Worm (Caenorhabditis elegans) whole organism, young adult: Measurements from ENCODE around the gene ccz-1.

Experiments used
- B0035.1 ChIP-seq: sonication (generic microtip); optimal IDR thresholded peaks from 2 replicates; lab custom pipeline; 2016; ENCODE audit warnings: missing genetic modification characterization, mild to moderate bottlenecking, missing compliant biosample characterization, missing genotype, missing genetic modification reagents
- F10E7.11 ChIP-seq: sonication (generic microtip); optimal IDR thresholded peaks from 2 replicates; lab custom pipeline; 2017; ENCODE audit warnings: mild to moderate bottlenecking, missing genetic modification characterization, moderate library complexity, missing compliant biosample characterization
- F49E8.2 ChIP-seq: sonication (generic microtip); optimal IDR thresholded peaks from 3 replicates; lab custom pipeline; 2017; ENCODE audit warnings: missing genetic modification characterization, mild to moderate bottlenecking, missing compliant biosample characterization, antibody characterized with exemption, moderate library complexity; ENCODE audit not compliant: insufficient read depth
- K12H6.12 ChIP-seq: fragments of 200-800 bp; sonication (Bioruptor generic); optimal IDR thresholded peaks from 2 replicates; lab custom pipeline; 2018; ENCODE audit warnings: mild to moderate bottlenecking, missing genetic modification characterization, missing compliant biosample characterization
- T07F8.4 ChIP-seq: sonication (generic microtip); optimal IDR thresholded peaks from 2 replicates; lab custom pipeline; 2016; ENCODE audit warnings: mild to moderate bottlenecking, missing genetic modification characterization, moderate library complexity, missing compliant biosample characterization
- T26A5.8 ChIP-seq: sonication (generic microtip); optimal IDR thresholded peaks from 2 replicates; lab custom pipeline; 2016; ENCODE audit warnings: missing genetic modification characterization, missing compliant biosample characterization
- Y53F4B.3 ChIP-seq: fragments of 200-800 bp; sonication (Bioruptor generic); IDR thresholded peaks from 2 replicates; pipeline ENCODE4 v1.3.6; 2022; ENCODE audit warnings: missing genetic modification reagents, missing genetic modification characterization, missing compliant biosample characterization
- Y53G8AR.9 ChIP-seq: fragments of 200-800 bp; sonication (Bioruptor generic); conservative IDR thresholded peaks from 2 replicates; pipeline ENCODE4 v1.3.6; 2022; ENCODE audit warnings: missing genetic modification reagents, missing genetic modification characterization, missing compliant biosample characterization
- Y56A3A.18 ChIP-seq: fragments of 200-800 bp; sonication (Bioruptor generic); IDR thresholded peaks from 2 replicates; pipeline ENCODE4 v1.3.6; 2022; ENCODE audit warnings: missing genetic modification reagents, missing genetic modification characterization, missing compliant biosample characterization
- aptf-3 ChIP-seq: fragments of 200-800 bp; sonication (Bioruptor generic); IDR thresholded peaks from 2 replicates; pipeline ENCODE4 v1.3.6; 2022; ENCODE audit warnings: missing genetic modification characterization, missing compliant biosample characterization
- atf-7 ChIP-seq: sonication (generic microtip); optimal IDR thresholded peaks from 2 replicates; lab custom pipeline; 2017; ENCODE audit warnings: mild to moderate bottlenecking, missing genetic modification characterization, missing compliant biosample characterization
- attf-6 ChIP-seq: fragments of 200-800 bp; sonication (Bioruptor generic); IDR thresholded peaks from 2 replicates; pipeline ENCODE4 v1.3.6; 2022; ENCODE audit warnings: missing genetic modification reagents, missing genetic modification characterization, missing compliant biosample characterization
- cebp-2 ChIP-seq: fragments of 200-800 bp; sonication (Bioruptor generic); IDR thresholded peaks from 2 replicates; pipeline ENCODE4 v1.3.6; 2022; ENCODE audit warnings: missing genetic modification characterization, missing compliant biosample characterization
- ceh-100 ChIP-seq: fragments of 200-800 bp; sonication (Bioruptor generic); IDR thresholded peaks from 2 replicates; pipeline ENCODE4 v1.3.6; 2022; ENCODE audit warnings: missing genetic modification reagents, missing genetic modification characterization, missing compliant biosample characterization
- ceh-91 ChIP-seq: fragments of 200-800 bp; sonication (Bioruptor generic); IDR thresholded peaks from 2 replicates; pipeline ENCODE4 v1.3.6; 2022; ENCODE audit warnings: missing genetic modification reagents, missing genetic modification characterization, missing compliant biosample characterization
- dpl-1 ChIP-seq: fragments of 150-350 bp; optimal IDR thresholded peaks from 2 replicates; lab custom pipeline; 2014; ENCODE audit warnings: missing biosample characterization, missing genetic modification reagents, missing genetic modification characterization
- egl-18 ChIP-seq: fragments of 200-800 bp; sonication (Bioruptor generic); IDR thresholded peaks from 2 replicates; pipeline ENCODE4 v1.3.6; 2022; ENCODE audit warnings: missing genetic modification reagents, missing genetic modification characterization, missing compliant biosample characterization
- ekl-4 ChIP-seq: fragments of 200-800 bp; sonication (Bioruptor generic); IDR thresholded peaks from 2 replicates; pipeline ENCODE4 v1.3.6; 2022; ENCODE audit warnings: missing genetic modification reagents, missing genetic modification characterization, missing compliant biosample characterization
- hmg-20 ChIP-seq: fragments of 200-800 bp; sonication (Bioruptor generic); IDR thresholded peaks from 2 replicates; pipeline ENCODE4 v1.3.6; 2022; ENCODE audit warnings: missing genetic modification reagents, missing genetic modification characterization, missing compliant biosample characterization
- hrde-1 ChIP-seq: sonication (generic microtip); optimal IDR thresholded peaks from 2 replicates; lab custom pipeline; 2016; ENCODE audit warnings: missing genetic modification characterization, mild to moderate bottlenecking, missing compliant biosample characterization, moderate library complexity, missing genotype, missing genetic modification reagents, borderline replicate concordance
- lag-1 ChIP-seq: fragments of 200-800 bp; sonication (Bioruptor generic); IDR thresholded peaks from 2 replicates; pipeline ENCODE4 v1.3.6; 2022; ENCODE audit warnings: missing genetic modification reagents, missing genetic modification characterization, missing compliant biosample characterization
- lsy-27 ChIP-seq: sonication (generic microtip); optimal IDR thresholded peaks from 2 replicates; lab custom pipeline; 2017; ENCODE audit warnings: missing genetic modification characterization, mild to moderate bottlenecking, missing compliant biosample characterization, antibody characterized with exemption, missing genotype, borderline replicate concordance; ENCODE audit not compliant: insufficient read depth
- madf-3 ChIP-seq: fragments of 200-800 bp; sonication (Bioruptor generic); IDR thresholded peaks from 2 replicates; pipeline ENCODE4 v1.3.6; 2022; ENCODE audit warnings: missing genetic modification reagents, missing genetic modification characterization, missing compliant biosample characterization
- mel-28 ChIP-seq: sonication (generic microtip); optimal IDR thresholded peaks from 2 replicates; lab custom pipeline; 2016; ENCODE audit warnings: borderline replicate concordance, mild to moderate bottlenecking, missing genetic modification characterization, missing compliant biosample characterization
- nhr-80 ChIP-seq: sonication (generic microtip); optimal IDR thresholded peaks from 2 replicates; lab custom pipeline; 2016; ENCODE audit warnings: missing genetic modification characterization, missing compliant biosample characterization
- snpc-1.3 ChIP-seq: sonication (generic microtip); optimal IDR thresholded peaks from 2 replicates; lab custom pipeline; 2017; ENCODE audit warnings: missing genetic modification characterization, mild to moderate bottlenecking, missing compliant biosample characterization, antibody characterized with exemption, moderate library complexity, missing genotype, missing genetic modification reagents; ENCODE audit not compliant: insufficient read depth
- snpc-4 ChIP-seq, 5 experiments: fragments of 150-350 bp in 1 of 5; sonication (generic microtip) in 4 of 5; optimal IDR thresholded peaks; 2 replicates each; lab custom pipeline; 2014 to 2018; ENCODE audit warnings: missing genetic modification characterization in 5 of 5, missing biosample characterization in 3 of 5, antibody characterized with exemption in 2 of 5, mild to moderate bottlenecking in 2 of 5, missing compliant biosample characterization in 2 of 5, missing genotype in 2 of 5, moderate library complexity in 2 of 5, missing genetic modification reagents in 1 of 5
- somi-1 ChIP-seq: fragments of 200-800 bp; sonication (Bioruptor generic); optimal IDR thresholded peaks from 2 replicates; lab custom pipeline; 2018; ENCODE audit warnings: mild to moderate bottlenecking, missing genetic modification characterization, missing compliant biosample characterization
- ztf-18 ChIP-seq: sonication (generic microtip); optimal IDR thresholded peaks from 2 replicates; lab custom pipeline; 2016; ENCODE audit warnings: missing genotype, mild to moderate bottlenecking, missing genetic modification characterization, missing compliant biosample characterization

Gene ccz-1

ce11 chrV:13724781-13725180, 46.1 kb downstream of the ccz-1 start, which contains the start of gene F35E12.2:
Gene F35E12.2 (minus strand): TSS chrV:13724881.
- TF ChIP-seq K12H6.12 (tag; lab: Kevin White, UChicago), result no peak
- TF ChIP-seq F49E8.2 (tag; lab: Kevin White, UChicago), result no peak
- no peak for TF ChIP-seq mel-28 (tag; lab: Kevin White, UChicago)
- no peak for TF ChIP-seq lsy-27 (tag; lab: Kevin White, UChicago)
- no peak for TF ChIP-seq ceh-91 (GFP tag; lab: Robert Waterston, UW)
- no peak for TF ChIP-seq B0035.1
- no peak for TF ChIP-seq Y56A3A.18 (GFP tag; lab: Robert Waterston, UW)
- TF ChIP-seq ztf-18 (tag; lab: Kevin White, UChicago), result no peak
- no peak for TF ChIP-seq Y53G8AR.9 (GFP tag; lab: Robert Waterston, UW)
- TF ChIP-seq cebp-2 (GFP tag; lab: Robert Waterston, UW), result no peak

ce11 chrV:13725574-13725973, 46.9 kb downstream of the ccz-1 start, which contains the start of gene fbxa-181:
Gene fbxa-181 (plus strand): TSS chrV:13725874.
- no peak for TF ChIP-seq lag-1 (GFP tag; lab: Robert Waterston, UW)
- TF ChIP-seq Y53F4B.3 (GFP tag; lab: Robert Waterston, UW), result no peak
- TF ChIP-seq T07F8.4, result no peak
- TF ChIP-seq dpl-1 (GFP tag; lab: Kevin White, UChicago), result no peak
- no peak for TF ChIP-seq egl-18
- TF ChIP-seq hrde-1 (tag; lab: Kevin White, UChicago), result no peak
- no peak for TF ChIP-seq atf-7 (tag; lab: Kevin White, UChicago)
- no peak for TF ChIP-seq hmg-20 (GFP tag; lab: Robert Waterston, UW)
- no peak for TF ChIP-seq F10E7.11 (tag; lab: Kevin White, UChicago)
- TF ChIP-seq somi-1, result no peak
- TF ChIP-seq snpc-4 (GFP tag; optimal IDR thresholded peaks at IDR 0.05; lab: Kevin White, UChicago), result no peak
- no peak for TF ChIP-seq snpc-4 (tag; optimal IDR thresholded peaks at IDR 0.05; lab: Kevin White, UChicago)
- TF ChIP-seq aptf-3 (GFP tag; lab: Robert Waterston, UW), result no peak
- TF ChIP-seq attf-6 (GFP tag; lab: Robert Waterston, UW), result no peak
- TF ChIP-seq madf-3, result no peak
- no peak for TF ChIP-seq ekl-4
- TF ChIP-seq F49E8.2 (tag; lab: Kevin White, UChicago), result no peak
- TF ChIP-seq snpc-1.3 (tag; lab: Kevin White, UChicago), result no peak
- no peak for TF ChIP-seq ceh-100 (GFP tag; lab: Robert Waterston, UW)

ce11 chrV:13730762-13731161, 52.1 kb downstream of the ccz-1 start, which contains the start of gene dct-17:
Gene dct-17 (minus strand): TSS chrV:13730784.
- TF ChIP-seq T26A5.8, result no peak
- peak; percentile 55 for TF ChIP-seq nhr-80 (tag; lab: Kevin White, UChicago)
